Fruit fly (Drosophila melanogaster): ENCODE measurements around the gene Trs33.

Trs33 gene

DNA sequence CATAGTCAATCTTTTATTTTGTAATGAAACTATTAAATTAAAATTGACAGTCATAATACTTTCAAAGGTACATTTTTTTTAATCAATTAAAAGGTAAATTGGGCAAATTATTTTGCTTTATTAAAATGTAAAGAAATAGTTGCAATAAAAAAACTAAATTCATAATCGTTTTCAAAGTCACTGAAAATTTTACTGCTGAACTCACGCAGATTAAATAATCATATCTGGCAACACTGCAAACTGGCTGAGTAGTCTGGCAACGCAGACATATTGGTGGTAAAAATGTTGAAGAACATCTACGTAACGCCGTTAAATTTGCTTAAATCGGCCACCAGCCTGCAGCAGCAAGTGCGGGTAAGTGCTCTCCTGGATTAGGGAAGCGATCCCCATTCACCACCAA lies 20.3 kb downstream of the Trs33 start, which contains the start of gene mRpL9 (continued):
- TF ChIP-seq bsh (GFP tag; optimal IDR thresholded peaks at IDR 0.05) = peak in 1 of 2 experiments; percentile 7
- TF ChIP-seq da (GFP tag; optimal IDR thresholded peaks at IDR 0.05) = no peak
- TF ChIP-seq CG13894 (tag; optimal IDR thresholded peaks at IDR 0.05) = no peak
- no peak for TF ChIP-seq sisA (GFP tag; IDR thresholded peaks at IDR 0.05)
- no peak for TF ChIP-seq CG10147 (GFP tag; optimal IDR thresholded peaks at IDR 0.05)
- TF ChIP-seq ken (GFP tag; IDR thresholded peaks at IDR 0.05) = no peak
- peak; percentile 91 for TF ChIP-seq Abd-B (GFP tag; optimal IDR thresholded peaks at IDR 0.05)
- no peak for TF ChIP-seq Hsf (GFP tag; optimal IDR thresholded peaks at IDR 0.05)
- TF ChIP-seq CG9437 (GFP tag; optimal IDR thresholded peaks at IDR 0.05) = peak; percentile 90
- TF ChIP-seq Fer1 (GFP tag; optimal IDR thresholded peaks at IDR 0.05) = peak; percentile 20
- no peak for TF ChIP-seq CG10543 (GFP tag; optimal IDR thresholded peaks at IDR 0.05)
- no peak for TF ChIP-seq bab2 (GFP tag; optimal IDR thresholded peaks at IDR 0.05)
- no peak; the same call in 2 of the 3 replicates for TF ChIP-seq CG17361 (GFP tag; IDR thresholded peaks at IDR 0.05)
- no peak for TF ChIP-seq CG15696 (tag; optimal IDR thresholded peaks at IDR 0.05)
- TF ChIP-seq unpg (GFP tag; optimal IDR thresholded peaks at IDR 0.05) = no peak
- no peak for TF ChIP-seq CG10321 (GFP tag; IDR thresholded peaks at IDR 0.05)
- TF ChIP-seq Asciz (GFP tag; optimal IDR thresholded peaks at IDR 0.05) = no peak
- no peak for TF ChIP-seq CG10431 (GFP tag; optimal IDR thresholded peaks at IDR 0.05)
- peak; percentile 43 for TF ChIP-seq Sin3A (optimal IDR thresholded peaks at IDR 0.05)
- no peak for TF ChIP-seq crc (GFP tag; optimal IDR thresholded peaks at IDR 0.05)
- peak in 1 of 2 experiments; percentile 4 for TF ChIP-seq insv (GFP tag; optimal IDR thresholded peaks at IDR 0.05)
- TF ChIP-seq CG4854 (GFP tag; optimal IDR thresholded peaks at IDR 0.05) = no peak
- no peak for TF ChIP-seq sens-2 (GFP tag; IDR thresholded peaks at IDR 0.05)
- TF ChIP-seq MESR4 (GFP tag; optimal IDR thresholded peaks at IDR 0.05) = peak; percentile 63
- no peak for TF ChIP-seq Lim3 (GFP tag; IDR thresholded peaks at IDR 0.05)
- peak; percentile 14 for TF ChIP-seq CG10979 (tag; optimal IDR thresholded peaks at IDR 0.05)
- TF ChIP-seq fd102C (GFP tag; optimal IDR thresholded peaks at IDR 0.05) = no peak
- TF ChIP-seq Mad (GFP tag; optimal IDR thresholded peaks at IDR 0.05) = peak; percentile 22
- TF ChIP-seq tup (GFP tag; optimal IDR thresholded peaks at IDR 0.05) = no peak
- TF ChIP-seq ind (GFP tag; optimal IDR thresholded peaks at IDR 0.05) = peak; percentile 21
- peak; percentile 5 for TF ChIP-seq CG12744 (GFP tag; optimal IDR thresholded peaks at IDR 0.05)
- TF ChIP-seq CG2120 (GFP tag; optimal IDR thresholded peaks at IDR 0.05) = peak; percentile 59
- TF ChIP-seq Taf1 (GFP tag; IDR thresholded peaks at IDR 0.05) = no peak
- TF ChIP-seq jumu (GFP tag; optimal IDR thresholded peaks at IDR 0.05) = no peak
- TF ChIP-seq grau (tag; optimal IDR thresholded peaks at IDR 0.05) = peak; percentile 39
- TF ChIP-seq nom (GFP tag; optimal IDR thresholded peaks at IDR 0.05) = no peak
- TF ChIP-seq CG2199 (GFP tag; IDR thresholded peaks at IDR 0.05) = no peak
- no peak for TF ChIP-seq Nf-YA (GFP tag; IDR thresholded peaks at IDR 0.05)
- no peak for TF ChIP-seq CG15011 (GFP tag; optimal IDR thresholded peaks at IDR 0.05)
- no peak for TF ChIP-seq eyg (GFP tag; optimal IDR thresholded peaks at IDR 0.05)
- TF ChIP-seq CG6791 (GFP tag; IDR thresholded peaks at IDR 0.05; ENCODE audit: partially characterized antibody) = no peak
- TF ChIP-seq CG11085 (GFP tag; IDR thresholded peaks at IDR 0.05) = no peak
- TF ChIP-seq CG17612 (GFP tag; IDR thresholded peaks at IDR 0.05) = no peak
- no peak for TF ChIP-seq Xbp1 (GFP tag; optimal IDR thresholded peaks at IDR 0.05)
- no peak for TF ChIP-seq CG13775 (GFP tag; optimal IDR thresholded peaks at IDR 0.05)
- TF ChIP-seq CTCF (GFP tag; optimal IDR thresholded peaks at IDR 0.05) = peak; percentile 26
- TF ChIP-seq CG34376 (GFP tag; optimal IDR thresholded peaks at IDR 0.05) = no peak
- TF ChIP-seq shn (GFP tag; optimal IDR thresholded peaks at IDR 0.05) = no peak
- peak; percentile 58 for TF ChIP-seq CG3847 (GFP tag; IDR thresholded peaks at IDR 0.05)
- TF ChIP-seq Rfx (GFP tag; IDR thresholded peaks at IDR 0.05) = peak; percentile 47; the same call in 1 of the 2 replicates
- TF ChIP-seq CG11560 (tag; IDR thresholded peaks at IDR 0.05) = no peak
- TF ChIP-seq CG9932 (GFP tag; IDR thresholded peaks at IDR 0.05) = peak; percentile 60
- peak; percentile 61 for TF ChIP-seq Dp (GFP tag; optimal IDR thresholded peaks at IDR 0.05)

Measured in whole organism, embryonic.